Worm (Caenorhabditis elegans) whole organism, L4 larva: ENCODE measurements around the gene F41F3.1.

Experiments used
- Y5F2A.4 ChIP-seq: fragments of 200-800 bp; sonication (Bioruptor generic); optimal IDR thresholded peaks from 2 replicates; lab custom pipeline; 2018; ENCODE audit warnings: mild to moderate bottlenecking, missing genetic modification characterization, missing compliant biosample characterization
- ceh-32 ChIP-seq: sonication (generic microtip); optimal IDR thresholded peaks from 2 replicates; lab custom pipeline; 2016; ENCODE audit warnings: mild to moderate bottlenecking, missing genetic modification characterization, missing compliant biosample characterization; ENCODE audit not compliant: poor library complexity
- jun-1 ChIP-seq: fragments of 150-350 bp; optimal IDR thresholded peaks from 2 replicates; lab custom pipeline; 2014; ENCODE audit warnings: missing biosample characterization, missing genetic modification reagents, missing genetic modification characterization
- lin-38 ChIP-seq: fragments of 200-800 bp; sonication (Bioruptor generic); IDR thresholded peaks from 2 replicates; pipeline ENCODE4 v1.3.6; 2022; ENCODE audit warnings: missing genetic modification reagents, missing genetic modification characterization, missing compliant biosample characterization
- rbr-2 ChIP-seq: sonication (generic microtip); optimal IDR thresholded peaks from 2 replicates; lab custom pipeline; 2016; ENCODE audit warnings: missing genotype, missing genetic modification characterization, missing compliant biosample characterization
- unc-62 ChIP-seq, 3 experiments: fragments of 150-350 bp in 1 of 3; sonication (generic microtip); optimal IDR thresholded peaks in 2 of 3; peaks in 1 of 3; 1 replicate in 1 of 3; 2 replicates in 2 of 3; lab custom pipeline; 2014 to 2017; ENCODE audit warnings: missing biosample characterization in 3 of 3, missing genetic modification characterization in 3 of 3, missing genetic modification reagents in 3 of 3, missing genotype in 1 of 3

- TF ChIP-seq rbr-2 (tag; lab: Kevin White, UChicago): no peak
- no peak for TF ChIP-seq ceh-32 (tag; lab: Kevin White, UChicago)
- TF ChIP-seq jun-1: no peak
- TF ChIP-seq lin-38: no peak
- TF ChIP-seq unc-62 (GFP tag; optimal IDR thresholded peaks at IDR 0.05 in 1 of 2; lab: Kevin White, UChicago): peak in 1 of 2 experiments; percentile 74
- no peak for TF ChIP-seq unc-62 (tag; optimal IDR thresholded peaks at IDR 0.05; lab: Kevin White, UChicago)
- TF ChIP-seq Y5F2A.4 (GFP tag; lab: Kevin White, UChicago): no peak
These were observed 40.2 kb downstream of the F41F3.1 start for ce11 chrV:4694466-4695092.
